Fruit fly (Drosophila melanogaster) whole organism, embryonic: Measurements from ENCODE around the gene AIMP2.
A peak's percentile ranks its signal among the peaks of the same experiment; 100 is the strongest.

ENCODE experiments used
- Bgb ChIP-seq: fragments of 200-800 bp; sonication (Bioruptor generic); IDR thresholded peaks from 2 replicates; pipeline ENCODE4 v1.3.6; 2022; ENCODE audit warnings: missing biosample characterization, missing genetic modification characterization; ENCODE audit not compliant: partially characterized antibody
- CG11696 ChIP-seq: fragments of 200-800 bp; sonication (Bioruptor generic); IDR thresholded peaks from 2 replicates; pipeline ENCODE4 v1.3.6; 2022; ENCODE audit warnings: missing biosample characterization, missing genetic modification characterization
- CG12104 ChIP-seq: fragments of 200-800 bp; sonication (Bioruptor generic); optimal IDR thresholded peaks from 3 replicates; lab custom pipeline; 2016; ENCODE audit warnings: missing biosample characterization, missing genetic modification characterization
- CG1233 ChIP-seq: fragments of 200-800 bp; sonication (Bioruptor generic); optimal IDR thresholded peaks from 4 replicates; lab custom pipeline; 2018; ENCODE audit warnings: missing biosample characterization, mild to moderate bottlenecking, missing genetic modification characterization
- CG13123 ChIP-seq: fragments of 200-800 bp; sonication (Bioruptor generic); optimal IDR thresholded peaks from 2 replicates; lab custom pipeline; 2016; ENCODE audit warnings: missing biosample characterization, missing genetic modification characterization
- CG13894 ChIP-seq: fragments of 200-800 bp; sonication (Bioruptor generic); optimal IDR thresholded peaks from 3 replicates; lab custom pipeline; 2018; ENCODE audit warnings: missing biosample characterization, mild to moderate bottlenecking, missing genetic modification characterization, moderate library complexity
- CG14710 ChIP-seq: fragments of 200-800 bp; sonication (Bioruptor generic); optimal IDR thresholded peaks from 3 replicates; lab custom pipeline; 2019; ENCODE audit warnings: missing biosample characterization, mild to moderate bottlenecking, missing genetic modification characterization, moderate library complexity
- CG15011 ChIP-seq: fragments of 200-800 bp; sonication (Bioruptor generic); optimal IDR thresholded peaks from 3 replicates; lab custom pipeline; 2018; ENCODE audit warnings: missing biosample characterization, mild to moderate bottlenecking, missing genetic modification characterization
- CG15073 ChIP-seq: fragments of 200-800 bp; sonication (Bioruptor generic); optimal IDR thresholded peaks from 2 replicates; lab custom pipeline; 2016; ENCODE audit warnings: missing biosample characterization, missing genetic modification characterization
- CG1647 ChIP-seq: fragments of 200-800 bp; sonication (Bioruptor generic); optimal IDR thresholded peaks from 3 replicates; lab custom pipeline; 2016; ENCODE audit warnings: missing biosample characterization, missing genetic modification characterization
- CG16863 ChIP-seq: fragments of 200-800 bp; sonication (Bioruptor generic); optimal IDR thresholded peaks from 3 replicates; lab custom pipeline; 2016; ENCODE audit warnings: missing biosample characterization, missing genetic modification characterization
- CG17912 ChIP-seq: fragments of 200-800 bp; sonication (Bioruptor generic); optimal IDR thresholded peaks from 2 replicates; lab custom pipeline; 2018; ENCODE audit warnings: missing biosample characterization, mild to moderate bottlenecking, missing genetic modification characterization
- CG1832 ChIP-seq: fragments of 200-800 bp; sonication (Bioruptor generic); optimal IDR thresholded peaks from 2 replicates; lab custom pipeline; 2017; ENCODE audit warnings: missing biosample characterization, mild to moderate bottlenecking, missing genetic modification characterization, inconsistent platforms
- CG2889 ChIP-seq: fragments of 200-800 bp; sonication (Bioruptor generic); IDR thresholded peaks from 3 replicates; pipeline ENCODE4 v1.3.6; 2022; ENCODE audit warnings: missing biosample characterization, missing genetic modification characterization
- CG30403 ChIP-seq: fragments of 200-800 bp; sonication (Bioruptor generic); optimal IDR thresholded peaks from 3 replicates; lab custom pipeline; 2016; ENCODE audit warnings: missing biosample characterization, missing genetic modification characterization
- CG3065 ChIP-seq: fragments of 200-800 bp; sonication (Bioruptor generic); optimal IDR thresholded peaks from 2 replicates; lab custom pipeline; 2016; ENCODE audit warnings: missing biosample characterization, missing genetic modification characterization
- CG32772 ChIP-seq: fragments of 200-800 bp; sonication (Bioruptor generic); IDR thresholded peaks from 2 replicates; pipeline ENCODE4 v1.3.6; 2022; ENCODE audit warnings: missing biosample characterization, missing genetic modification characterization
- CG42726 ChIP-seq: fragments of 200-800 bp; sonication (Bioruptor generic); IDR thresholded peaks from 2 replicates; pipeline ENCODE4 v1.3.6; 2022; ENCODE audit warnings: missing biosample characterization, missing genetic modification characterization; ENCODE audit not compliant: partially characterized antibody
- CG4404 ChIP-seq: fragments of 200-800 bp; sonication (Bioruptor generic); IDR thresholded peaks from 2 replicates; pipeline ENCODE4 v1.3.6; 2022; ENCODE audit warnings: missing biosample characterization, missing genetic modification characterization
- CG8290 ChIP-seq, 3 experiments: fragments of 200-800 bp; sonication (Bioruptor generic); optimal IDR thresholded peaks; 2 replicates each; lab custom pipeline; 2016 to 2019; ENCODE audit warnings: missing biosample characterization in 3 of 3, missing genetic modification characterization in 3 of 3, mild to moderate bottlenecking in 2 of 3, moderate library complexity in 1 of 3
- CG8359 ChIP-seq: fragments of 200-800 bp; sonication (Bioruptor generic); optimal IDR thresholded peaks from 2 replicates; lab custom pipeline; 2017; ENCODE audit warnings: missing biosample characterization, mild to moderate bottlenecking, missing genetic modification characterization, borderline replicate concordance
- Dad ChIP-seq: fragments of 200-800 bp; sonication (Bioruptor generic); optimal IDR thresholded peaks from 3 replicates; lab custom pipeline; 2016; ENCODE audit warnings: missing biosample characterization, missing genetic modification characterization
- H15 ChIP-seq: fragments of 200-800 bp; sonication (Bioruptor generic); IDR thresholded peaks from 3 replicates; pipeline ENCODE4 v1.3.6; 2022; ENCODE audit warnings: missing biosample characterization, missing genetic modification characterization
- Hr78 ChIP-seq, 2 experiments: fragments of 200-800 bp in 1 of 2; fragments of >200 bp in 1 of 2; sonication (Bioruptor generic) in 1 of 2; optimal IDR thresholded peaks; 2 replicates each; lab custom pipeline; 2017 to 2019; ENCODE audit warnings: missing biosample characterization in 2 of 2, missing genetic modification characterization in 2 of 2, mild to moderate bottlenecking in 1 of 2, moderate library complexity in 1 of 2
- Lpt ChIP-seq: fragments of >200 bp; optimal IDR thresholded peaks from 2 replicates; lab custom pipeline; 2018; ENCODE audit warnings: missing biosample characterization, missing genetic modification characterization
- Poxn ChIP-seq: fragments of 200-800 bp; sonication (Bioruptor generic); IDR thresholded peaks from 2 replicates; pipeline ENCODE4 v1.3.6; 2022; ENCODE audit warnings: missing biosample characterization, missing genetic modification characterization
- Side ChIP-seq: fragments of 200-800 bp; sonication (Bioruptor generic); optimal IDR thresholded peaks from 2 replicates; lab custom pipeline; 2016; ENCODE audit warnings: missing biosample characterization, missing genetic modification characterization
- Six4 ChIP-seq: fragments of 200-800 bp; sonication (Bioruptor generic); optimal IDR thresholded peaks from 2 replicates; lab custom pipeline; 2016; ENCODE audit warnings: missing biosample characterization, missing genetic modification characterization
- Sry-β ChIP-seq: fragments of 200-800 bp; sonication (Bioruptor generic); optimal IDR thresholded peaks from 2 replicates; lab custom pipeline; 2018; ENCODE audit warnings: missing biosample characterization, mild to moderate bottlenecking, missing genetic modification characterization, moderate library complexity
- ash1 ChIP-seq: fragments of 200-800 bp; sonication (Bioruptor generic); optimal IDR thresholded peaks from 2 replicates; lab custom pipeline; 2018; ENCODE audit warnings: missing biosample characterization, mild to moderate bottlenecking, missing genetic modification characterization
- cad ChIP-seq: fragments of >200 bp; optimal IDR thresholded peaks from 2 replicates; lab custom pipeline; 2017; ENCODE audit warnings: missing biosample characterization, missing genetic modification characterization
- crc ChIP-seq: fragments of 200-800 bp; sonication (Bioruptor generic); optimal IDR thresholded peaks from 2 replicates; lab custom pipeline; 2016; ENCODE audit warnings: missing biosample characterization, missing genetic modification characterization
- crp ChIP-seq, 2 experiments: fragments of 200-800 bp; sonication (Bioruptor generic); optimal IDR thresholded peaks; 2 replicates in 1 of 2; 3 replicates in 1 of 2; lab custom pipeline; 2017; ENCODE audit warnings: missing biosample characterization in 2 of 2, missing genetic modification characterization in 2 of 2, mild to moderate bottlenecking in 1 of 2, moderate library complexity in 1 of 2
- dmrt99B ChIP-seq: fragments of 200-800 bp; sonication (Bioruptor generic); optimal IDR thresholded peaks from 2 replicates; lab custom pipeline; 2018; ENCODE audit warnings: missing biosample characterization, mild to moderate bottlenecking, missing genetic modification characterization, moderate library complexity
- dysf ChIP-seq: fragments of 200-800 bp; sonication (Bioruptor generic); IDR thresholded peaks from 3 replicates; pipeline ENCODE4 v1.3.6; 2022; ENCODE audit warnings: missing biosample characterization, missing genetic modification characterization
- eve ChIP-seq, 2 experiments: fragments of >200 bp; optimal IDR thresholded peaks; 2 replicates each; lab custom pipeline; 2017; ENCODE audit warnings: missing biosample characterization in 2 of 2, missing genetic modification characterization in 2 of 2
- gce ChIP-seq: fragments of 200-800 bp; sonication (Bioruptor generic); IDR thresholded peaks from 3 replicates; pipeline ENCODE4 v1.3.6; 2022; ENCODE audit warnings: missing biosample characterization, missing genetic modification characterization
- hbn ChIP-seq: fragments of 200-800 bp; sonication (Bioruptor generic); IDR thresholded peaks from 2 replicates; pipeline ENCODE4 v1.3.6; 2022; ENCODE audit warnings: missing biosample characterization, missing genetic modification characterization; ENCODE audit not compliant: partially characterized antibody
- jing ChIP-seq: fragments of 200-800 bp; sonication (Bioruptor generic); optimal IDR thresholded peaks from 2 replicates; lab custom pipeline; 2018; ENCODE audit warnings: missing biosample characterization, mild to moderate bottlenecking, missing genetic modification characterization
- lov ChIP-seq, 2 experiments: fragments of 200-800 bp in 1 of 2; fragments of >200 bp in 1 of 2; sonication (Bioruptor generic) in 1 of 2; IDR thresholded peaks in 1 of 2; optimal IDR thresholded peaks in 1 of 2; 2 replicates in 1 of 2; 3 replicates in 1 of 2; pipeline versions ENCODE4 v1.3.6 to Lab custom; 2017 to 2022; ENCODE audit warnings: missing biosample characterization in 1 of 2, missing genetic modification characterization in 1 of 2
- mirr ChIP-seq: fragments of 200-800 bp; sonication (Bioruptor generic); optimal IDR thresholded peaks from 3 replicates; lab custom pipeline; 2018; ENCODE audit warnings: missing biosample characterization, mild to moderate bottlenecking, missing genetic modification characterization
- peb ChIP-seq: fragments of 200-800 bp; sonication (Bioruptor generic); IDR thresholded peaks from 2 replicates; pipeline ENCODE4 v1.3.6; 2022; ENCODE audit warnings: missing biosample characterization, missing genetic modification characterization
- ranshi ChIP-seq: fragments of 200-800 bp; sonication (Bioruptor generic); IDR thresholded peaks from 2 replicates; pipeline ENCODE4 v1.3.6; 2022; ENCODE audit warnings: missing biosample characterization, missing genetic modification characterization
- run ChIP-seq: fragments of 200-800 bp; sonication (Bioruptor generic); optimal IDR thresholded peaks from 3 replicates; lab custom pipeline; 2018; ENCODE audit warnings: missing biosample characterization, mild to moderate bottlenecking, missing genetic modification characterization
- sd ChIP-seq: fragments of 200-800 bp; sonication (Bioruptor generic); optimal IDR thresholded peaks from 3 replicates; lab custom pipeline; 2018; ENCODE audit warnings: missing biosample characterization, mild to moderate bottlenecking, missing genetic modification characterization, moderate library complexity
- slou ChIP-seq: fragments of 200-800 bp; sonication (Bioruptor generic); optimal IDR thresholded peaks from 3 replicates; lab custom pipeline; 2016; ENCODE audit warnings: missing biosample characterization, missing genetic modification characterization
- toy ChIP-seq: fragments of 200-800 bp; sonication (Bioruptor generic); IDR thresholded peaks from 2 replicates; pipeline ENCODE4 v1.3.6; 2022; ENCODE audit warnings: missing biosample characterization, missing genetic modification characterization

AIMP2 gene

dm6 chr3L:15534274-15535227, 48.9 kb upstream of the AIMP2 start (continued):
- TF ChIP-seq sd (peak; percentile 95), CG3065 (no peak), Side (GFP tag; lab: Kevin White, UChicago) (peak; percentile 32), CG42726 (GFP tag; lab: Robert Waterston, UW) (no peak), CG1233 (GFP tag; lab: Kevin White, UChicago) (peak; percentile 67), peb (GFP tag; lab: Robert Waterston, UW) (no peak), Six4 (GFP tag; lab: Kevin White, UChicago) (peak; percentile 15), eve (GFP tag; optimal IDR thresholded peaks at IDR 0.05; lab: Kevin White, UChicago) (peak in 1 of 2 experiments; percentile 92), Dad (GFP tag; lab: Kevin White, UChicago) (peak; percentile 18), CG15073 (GFP tag; lab: Kevin White, UChicago) (no peak), CG30403 (GFP tag; lab: Kevin White, UChicago) (peak; percentile 87), CG32772 (no peak; the same call in none of the 2 replicates), lov (optimal IDR thresholded peaks at IDR 0.05; lab: Kevin White, UChicago) (no peak), lov (GFP tag; IDR thresholded peaks at IDR 0.05; lab: Robert Waterston, UW) (no peak), Bgb (GFP tag; lab: Robert Waterston, UW) (no peak), CG2889 (no peak), H15 (GFP tag; lab: Robert Waterston, UW) (no peak), ash1 (GFP tag; lab: Kevin White, UChicago) (no peak), CG13123 (no peak), CG4404 (GFP tag; lab: Robert Waterston, UW) (no peak), CG14710 (tag; lab: Kevin White, UChicago) (peak; percentile 65), CG16863 (peak; percentile 62), CG11696 (no peak), hbn (GFP tag; lab: Robert Waterston, UW) (no peak), run (tag; lab: Kevin White, UChicago) (no peak), gce (GFP tag; lab: Robert Waterston, UW) (no peak), jing (GFP tag; lab: Kevin White, UChicago) (peak; percentile 37), CG15011 (peak; percentile 57), dysf (GFP tag; lab: Robert Waterston, UW) (0 out of 3 replicates have a peak, but pooled peaks have one; percentile 37), CG17912 (GFP tag; lab: Kevin White, UChicago) (no peak), cad (no peak), CG8290 (GFP tag; optimal IDR thresholded peaks at IDR 0.05; lab: Kevin White, UChicago) (peak; percentile 41), CG8290 (tag; optimal IDR thresholded peaks at IDR 0.05; lab: Kevin White, UChicago) (peak in 1 of 2 experiments; percentile 46), crc (GFP tag; lab: Kevin White, UChicago) (no peak), slou (GFP tag; lab: Kevin White, UChicago) (peak; percentile 28), Sry-β (GFP tag; lab: Kevin White, UChicago) (peak; percentile 12), dmrt99B (peak; percentile 63), CG13894 (tag; lab: Kevin White, UChicago) (peak; percentile 3), Poxn (GFP tag; lab: Robert Waterston, UW) (no peak), Hr78 (GFP tag; optimal IDR thresholded peaks at IDR 0.05; lab: Kevin White, UChicago) (no peak), Lpt (GFP tag; lab: Kevin White, UChicago) (no peak), crp (GFP tag; optimal IDR thresholded peaks at IDR 0.05; lab: Kevin White, UChicago) (peak in 1 of 2 experiments; percentile 28), CG1647 (GFP tag; lab: Kevin White, UChicago) (peak; percentile 40), toy (no peak), CG8359 (GFP tag; lab: Kevin White, UChicago) (peak; percentile 21), ranshi (no peak; the same call in 1 of the 2 replicates), CG12104 (GFP tag; lab: Kevin White, UChicago) (peak; percentile 30), mirr (GFP tag; lab: Kevin White, UChicago) (no peak), CG1832 (GFP tag; lab: Kevin White, UChicago) (no peak)
